Worm (Caenorhabditis elegans): ENCODE data around the gene fbxa-134.

Gene fbxa-134

DNA sequence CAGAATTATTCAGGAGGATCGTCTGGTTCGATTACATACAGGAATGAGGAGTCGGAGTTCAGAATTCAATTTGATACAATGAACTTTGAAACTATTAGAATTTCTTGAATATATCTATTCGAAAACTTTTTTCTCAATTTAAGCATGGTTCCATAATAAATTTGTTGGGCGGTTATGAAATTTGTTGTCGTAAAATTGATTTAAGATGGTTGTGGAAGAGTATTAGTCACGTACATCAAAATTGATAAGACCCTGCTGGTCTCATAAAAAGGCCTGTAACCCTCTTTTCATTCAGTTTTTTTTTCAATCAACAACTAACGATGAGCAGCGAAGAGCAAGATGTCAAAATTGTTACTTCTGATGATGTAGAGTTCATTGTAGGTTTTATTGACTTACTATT is 5.1 kb downstream of the fbxa-134 start, which contains the start of gene skr-5:
skr-5 (plus strand) TSS at position 301 of the 400 bp plus-strand sequence.
- TF ChIP-seq lsy-2 (tag; optimal IDR thresholded peaks at IDR 0.05) (no peak), pqm-1 (tag; optimal IDR thresholded peaks at IDR 0.05) (peak; percentile 45), daf-16 (GFP tag; optimal IDR thresholded peaks at IDR 0.05) (no peak), daf-16 (tag; optimal IDR thresholded peaks at IDR 0.05) (peak; percentile 74)

- TF ChIP-seq nhr-28 (tag; optimal IDR thresholded peaks at IDR 0.05) (peak; percentile 40), duxl-1 (tag; optimal IDR thresholded peaks at IDR 0.05; ENCODE audit: poor library complexity) (peak; percentile 56), pqm-1 (tag; optimal IDR thresholded peaks at IDR 0.05) (peak; percentile 56), dve-1 (tag; optimal IDR thresholded peaks at IDR 0.05; ENCODE audit: insufficient read depth) (peak; percentile 12), hif-1 (tag; optimal IDR thresholded peaks at IDR 0.05) (no peak), daf-16 (GFP tag; optimal IDR thresholded peaks at IDR 0.05) (no peak), daf-16 (tag; optimal IDR thresholded peaks at IDR 0.05) (peak; percentile 69), dmd-6 (GFP tag; IDR thresholded peaks at IDR 0.05) (peak; percentile 10; the same call in 1 of the 2 replicates), ztf-11 (tag; optimal IDR thresholded peaks at IDR 0.05) (no peak)
Observed at ce11 chrV:17344876-17345275, 7.8 kb downstream of the fbxa-134 start, which contains the start of the genes fbxa-188 and fbxa-189. Gene fbxa-188 (minus strand): TSS chrV:17344926. Gene fbxa-189 (plus strand): TSS chrV:17345214.

DNA sequence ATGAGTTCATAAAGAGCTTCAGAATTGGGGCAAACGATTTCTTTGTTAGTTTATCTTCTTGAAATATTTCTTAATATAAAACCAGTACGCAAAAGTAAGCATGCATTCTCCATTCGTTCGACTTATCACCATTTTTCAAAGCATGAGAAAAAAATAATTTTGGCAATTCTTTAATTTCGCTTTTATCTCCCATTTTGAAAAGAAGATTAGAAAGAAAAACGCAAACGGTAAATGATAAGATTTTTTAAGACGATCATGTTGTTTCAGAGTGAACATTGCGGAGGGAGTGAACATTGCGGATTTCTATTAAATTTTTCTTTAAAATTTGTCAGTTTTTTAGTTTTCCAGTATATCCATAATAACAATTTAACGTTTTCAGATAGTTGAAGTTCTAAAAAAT is 13.3 kb downstream of the fbxa-134 start:
- TF ChIP-seq egl-43 (GFP tag; IDR thresholded peaks at IDR 0.05) (no peak), nhr-25 (tag; optimal IDR thresholded peaks at IDR 0.05; ENCODE audit: borderline replicate concordance, insufficient read depth) (no peak), fos-1 (tag; optimal IDR thresholded peaks at IDR 0.05) (no peak), nhr-237 (tag; optimal IDR thresholded peaks at IDR 0.05) (no peak), skn-1 (tag; optimal IDR thresholded peaks at IDR 0.05) (no peak), nhr-48 (tag; optimal IDR thresholded peaks at IDR 0.05) (no peak), unc-62 (GFP tag; optimal IDR thresholded peaks at IDR 0.05 in 1 of 2) (no peak), unc-62 (tag; optimal IDR thresholded peaks at IDR 0.05) (no peak), F37D6.2 (tag; optimal IDR thresholded peaks at IDR 0.05) (no peak), lin-15B (tag; optimal IDR thresholded peaks at IDR 0.05) (no peak), nhr-28 (tag; optimal IDR thresholded peaks at IDR 0.05) (no peak), nhr-6 (tag; optimal IDR thresholded peaks at IDR 0.05) (no peak), T20F7.1 (GFP tag; optimal IDR thresholded peaks at IDR 0.05) (no peak), ceh-44 (GFP tag; IDR thresholded peaks at IDR 0.05) (no peak), lin-29 (GFP tag; IDR thresholded peaks at IDR 0.05) (no peak), php-3 (GFP tag; IDR thresholded peaks at IDR 0.05) (no peak), dmd-9 (GFP tag; IDR thresholded peaks at IDR 0.05) (no peak), fkh-10 (GFP tag; optimal IDR thresholded peaks at IDR 0.05) (no peak), F44E2.7 (GFP tag; IDR thresholded peaks at IDR 0.05) (no peak), pqm-1 (tag; optimal IDR thresholded peaks at IDR 0.05) (no peak), nhr-111 (GFP tag; optimal IDR thresholded peaks at IDR 0.05) (no peak)

ce11 chrV:17331340-17331739 is 21.3 kb downstream of the fbxa-134 start, which contains the start of gene fbxa-185:
Gene fbxa-185 (plus strand): TSS chrV:17331640.
- TF ChIP-seq zag-1 (tag; optimal IDR thresholded peaks at IDR 0.05) (no peak), nhr-41 (GFP tag; IDR thresholded peaks at IDR 0.05) (no peak), ZK546.5 (tag; optimal IDR thresholded peaks at IDR 0.05) (no peak), saeg-2 (GFP tag; IDR thresholded peaks at IDR 0.05) (no peak), unc-62 (GFP tag; optimal IDR thresholded peaks at IDR 0.05 in 1 of 2) (no peak), unc-62 (tag; optimal IDR thresholded peaks at IDR 0.05) (no peak), lin-1 (GFP tag; IDR thresholded peaks at IDR 0.05) (no peak), snpc-1.2 (GFP tag; IDR thresholded peaks at IDR 0.05) (no peak), ceh-62 (tag; optimal IDR thresholded peaks at IDR 0.05) (no peak), zip-11 (GFP tag; IDR thresholded peaks at IDR 0.05) (no peak), daf-8 (GFP tag; IDR thresholded peaks at IDR 0.05) (no peak), nhr-28 (tag; optimal IDR thresholded peaks at IDR 0.05) (no peak), zfp-2 (tag; optimal IDR thresholded peaks at IDR 0.05) (no peak), ceh-44 (GFP tag; IDR thresholded peaks at IDR 0.05) (no peak), vab-7 (GFP tag; IDR thresholded peaks at IDR 0.05) (no peak), ztf-11 (tag; optimal IDR thresholded peaks at IDR 0.05) (no peak), Y48G9A.11 (GFP tag; IDR thresholded peaks at IDR 0.05) (no peak), daf-16 (GFP tag; optimal IDR thresholded peaks at IDR 0.05) (no peak), daf-16 (tag; optimal IDR thresholded peaks at IDR 0.05) (no peak)

All from whole organism, L4 larva.